Fruit fly (Drosophila melanogaster) whole organism, embryonic: ENCODE results near the gene CG15728.

Source experiments
- Abd-B ChIP-seq: fragments of 200-800 bp; sonication (Bioruptor generic); optimal IDR thresholded peaks from 2 replicates; lab custom pipeline; 2018; ENCODE audit warnings: missing biosample characterization, mild to moderate bottlenecking, missing genetic modification characterization, moderate library complexity
- Adf1 ChIP-seq: fragments of 200-800 bp; sonication (Bioruptor generic); IDR thresholded peaks from 2 replicates; pipeline ENCODE4 v1.3.6; 2022; ENCODE audit warnings: missing biosample characterization, missing genetic modification characterization
- Bdp1 ChIP-seq: fragments of 200-800 bp; sonication (Bioruptor generic); optimal IDR thresholded peaks from 3 replicates; lab custom pipeline; 2016; ENCODE audit warnings: missing biosample characterization, missing genetic modification characterization
- BtbVII ChIP-seq: fragments of 200-800 bp; sonication (Bioruptor generic); optimal IDR thresholded peaks from 3 replicates; lab custom pipeline; 2017; ENCODE audit warnings: missing biosample characterization, mild to moderate bottlenecking, missing genetic modification characterization
- CG10209 ChIP-seq: fragments of 200-800 bp; sonication (Bioruptor generic); optimal IDR thresholded peaks from 3 replicates; lab custom pipeline; 2017; ENCODE audit warnings: missing biosample characterization, mild to moderate bottlenecking, missing genetic modification characterization, missing genetic modification reagents
- CG10274 ChIP-seq: fragments of 200-800 bp; sonication (Bioruptor generic); optimal IDR thresholded peaks from 3 replicates; lab custom pipeline; 2017; ENCODE audit warnings: missing biosample characterization, mild to moderate bottlenecking, missing genetic modification characterization
- CG10979 ChIP-seq: fragments of 200-800 bp; sonication (Bioruptor generic); optimal IDR thresholded peaks from 2 replicates; lab custom pipeline; 2018; ENCODE audit warnings: missing biosample characterization, mild to moderate bottlenecking, missing genetic modification characterization, moderate library complexity
- CG11085 ChIP-seq: fragments of 200-800 bp; sonication (Bioruptor generic); IDR thresholded peaks from 2 replicates; pipeline ENCODE4 v1.3.6; 2022; ENCODE audit warnings: missing biosample characterization, missing genetic modification characterization
- CG1529 ChIP-seq: fragments of 200-800 bp; sonication (Bioruptor generic); optimal IDR thresholded peaks from 3 replicates; lab custom pipeline; 2018; ENCODE audit warnings: missing biosample characterization, missing genetic modification characterization
- CG15696 ChIP-seq: fragments of 200-800 bp; sonication (Bioruptor generic); optimal IDR thresholded peaks from 2 replicates; lab custom pipeline; 2019; ENCODE audit warnings: missing biosample characterization, mild to moderate bottlenecking, missing genetic modification characterization, moderate library complexity
- CG1603 ChIP-seq: fragments of 200-800 bp; sonication (Bioruptor generic); optimal IDR thresholded peaks from 2 replicates; lab custom pipeline; 2019; ENCODE audit warnings: missing biosample characterization, mild to moderate bottlenecking, missing genetic modification characterization, moderate library complexity
- CG17361 ChIP-seq: fragments of 200-800 bp; sonication (Bioruptor generic); IDR thresholded peaks from 3 replicates; pipeline ENCODE4 v1.3.6; 2022; ENCODE audit warnings: missing biosample characterization, missing genetic modification characterization
- CG2116 ChIP-seq: fragments of 200-800 bp; sonication (Bioruptor generic); optimal IDR thresholded peaks from 3 replicates; lab custom pipeline; 2018; ENCODE audit warnings: missing biosample characterization, mild to moderate bottlenecking, missing genetic modification characterization
- CG30431 ChIP-seq: fragments of 200-800 bp; sonication (Bioruptor generic); optimal IDR thresholded peaks from 2 replicates; lab custom pipeline; 2017; ENCODE audit warnings: missing biosample characterization, missing genetic modification characterization
- CG31388 ChIP-seq: fragments of 200-800 bp; sonication (Bioruptor generic); optimal IDR thresholded peaks from 2 replicates; lab custom pipeline; 2016; ENCODE audit warnings: missing biosample characterization, missing genetic modification characterization
- CG3163 ChIP-seq: fragments of 200-800 bp; sonication (Bioruptor generic); optimal IDR thresholded peaks from 3 replicates; lab custom pipeline; 2016; ENCODE audit warnings: missing biosample characterization, missing genetic modification characterization
- CG3407 ChIP-seq: fragments of 200-800 bp; sonication (Bioruptor generic); optimal IDR thresholded peaks from 2 replicates; lab custom pipeline; 2018; ENCODE audit warnings: missing biosample characterization, mild to moderate bottlenecking, missing genetic modification characterization
- CG3995 ChIP-seq: fragments of 200-800 bp; sonication (Bioruptor generic); optimal IDR thresholded peaks from 3 replicates; lab custom pipeline; 2016; ENCODE audit warnings: missing biosample characterization, missing genetic modification characterization
- CG4360 ChIP-seq: fragments of 200-800 bp; sonication (Bioruptor generic); IDR thresholded peaks from 2 replicates; pipeline ENCODE4 v1.3.6; 2022; ENCODE audit warnings: missing biosample characterization, missing genetic modification characterization
- CG5180 ChIP-seq: fragments of 200-800 bp; sonication (Bioruptor generic); optimal IDR thresholded peaks from 3 replicates; lab custom pipeline; 2017; ENCODE audit warnings: missing biosample characterization, missing genetic modification characterization, mild to moderate bottlenecking, moderate library complexity, missing genetic modification reagents
- CG6654 ChIP-seq: fragments of 200-800 bp; sonication (Bioruptor generic); optimal IDR thresholded peaks from 2 replicates; lab custom pipeline; 2017; ENCODE audit warnings: missing biosample characterization, mild to moderate bottlenecking, missing genetic modification characterization
- CG7556 ChIP-seq: fragments of 200-800 bp; sonication (Bioruptor generic); optimal IDR thresholded peaks from 2 replicates; lab custom pipeline; 2017; ENCODE audit warnings: missing biosample characterization, mild to moderate bottlenecking, missing genetic modification characterization
- CG7839 ChIP-seq: fragments of 200-800 bp; sonication (Bioruptor generic); optimal IDR thresholded peaks from 3 replicates; lab custom pipeline; 2018; ENCODE audit warnings: missing biosample characterization, mild to moderate bottlenecking, missing genetic modification characterization, moderate library complexity
- CG8089 ChIP-seq: fragments of 200-800 bp; sonication (Bioruptor generic); optimal IDR thresholded peaks from 3 replicates; lab custom pipeline; 2016; ENCODE audit warnings: missing biosample characterization, missing genetic modification characterization
- CG8290 ChIP-seq, 3 experiments: fragments of 200-800 bp; sonication (Bioruptor generic); optimal IDR thresholded peaks; 2 replicates each; lab custom pipeline; 2016 to 2019; ENCODE audit warnings: missing biosample characterization in 3 of 3, missing genetic modification characterization in 3 of 3, mild to moderate bottlenecking in 2 of 3, moderate library complexity in 1 of 3
- CG8388 ChIP-seq: fragments of 200-800 bp; sonication (Bioruptor generic); optimal IDR thresholded peaks from 2 replicates; lab custom pipeline; 2019; ENCODE audit warnings: missing biosample characterization, mild to moderate bottlenecking, missing genetic modification characterization, moderate library complexity
- CG8944 ChIP-seq: fragments of 200-800 bp; sonication (Bioruptor generic); optimal IDR thresholded peaks from 3 replicates; lab custom pipeline; 2016; ENCODE audit warnings: missing biosample characterization, missing genetic modification characterization
- Dfd ChIP-seq, 2 experiments: fragments of >200 bp; optimal IDR thresholded peaks; 2 replicates each; lab custom pipeline; 2017; ENCODE audit warnings: missing biosample characterization in 2 of 2, missing genetic modification characterization in 2 of 2
- Eip74EF ChIP-seq, 2 experiments: fragments of 200-800 bp in 1 of 2; fragments of >200 bp in 1 of 2; sonication (Bioruptor generic) in 1 of 2; optimal IDR thresholded peaks; 2 replicates each; lab custom pipeline; 2017 to 2019; ENCODE audit warnings: missing biosample characterization in 2 of 2, missing genetic modification characterization in 2 of 2, mild to moderate bottlenecking in 1 of 2, moderate library complexity in 1 of 2
- HmgZ ChIP-seq: fragments of 200-800 bp; sonication (Bioruptor generic); optimal IDR thresholded peaks from 2 replicates; lab custom pipeline; 2018; ENCODE audit warnings: missing biosample characterization, mild to moderate bottlenecking, missing genetic modification characterization
- Mes4 ChIP-seq: fragments of 200-800 bp; sonication (Bioruptor generic); optimal IDR thresholded peaks from 2 replicates; lab custom pipeline; 2016; ENCODE audit warnings: missing biosample characterization, missing genetic modification characterization
- Mrtf ChIP-seq: fragments of 200-800 bp; sonication (Bioruptor generic); IDR thresholded peaks from 3 replicates; pipeline ENCODE4 v1.3.6; 2022; ENCODE audit warnings: missing biosample characterization, missing genetic modification characterization
- NC2β ChIP-seq: fragments of 200-800 bp; sonication (Bioruptor generic); optimal IDR thresholded peaks from 2 replicates; lab custom pipeline; 2016; ENCODE audit warnings: missing biosample characterization, missing genetic modification characterization
- Pdp1 ChIP-seq, 2 experiments: fragments of 200-800 bp; sonication (Bioruptor generic); optimal IDR thresholded peaks; 3 replicates each; lab custom pipeline; 2016; ENCODE audit warnings: missing biosample characterization in 2 of 2, missing genetic modification characterization in 2 of 2, mild to moderate bottlenecking in 1 of 2, moderate library complexity in 1 of 2
- Rfx ChIP-seq: fragments of 200-800 bp; sonication (Bioruptor generic); IDR thresholded peaks from 2 replicates; pipeline ENCODE4 v1.3.6; 2022; ENCODE audit warnings: missing biosample characterization, missing genetic modification characterization
- Six4 ChIP-seq: fragments of 200-800 bp; sonication (Bioruptor generic); optimal IDR thresholded peaks from 2 replicates; lab custom pipeline; 2016; ENCODE audit warnings: missing biosample characterization, missing genetic modification characterization
- Ssrp ChIP-seq: fragments of 200-800 bp; sonication (Bioruptor generic); optimal IDR thresholded peaks from 2 replicates; lab custom pipeline; 2018; ENCODE audit warnings: missing biosample characterization, mild to moderate bottlenecking, missing genetic modification characterization, moderate library complexity
- Xbp1 ChIP-seq: fragments of 200-800 bp; sonication (Bioruptor generic); optimal IDR thresholded peaks from 3 replicates; lab custom pipeline; 2016; ENCODE audit warnings: missing biosample characterization, mild to moderate bottlenecking, missing genetic modification characterization
- az2 ChIP-seq: fragments of 200-800 bp; sonication (Bioruptor generic); optimal IDR thresholded peaks from 3 replicates; lab custom pipeline; 2016; ENCODE audit warnings: missing biosample characterization, missing genetic modification characterization
- bigmax ChIP-seq: fragments of 200-800 bp; sonication (Bioruptor generic); optimal IDR thresholded peaks from 2 replicates; lab custom pipeline; 2018; ENCODE audit warnings: missing biosample characterization, mild to moderate bottlenecking, missing genetic modification characterization
- esg ChIP-seq: fragments of 200-800 bp; sonication (Bioruptor generic); conservative IDR thresholded peaks from 2 replicates; pipeline ENCODE4 v1.3.6; 2022; ENCODE audit warnings: missing biosample characterization, missing genetic modification characterization
- fd96Cb ChIP-seq: fragments of 200-800 bp; sonication (Bioruptor generic); optimal IDR thresholded peaks from 2 replicates; lab custom pipeline; 2018; ENCODE audit warnings: missing biosample characterization, mild to moderate bottlenecking, missing genetic modification characterization, moderate library complexity
- inv ChIP-seq: fragments of 200-800 bp; sonication (Bioruptor generic); IDR thresholded peaks from 2 replicates; pipeline ENCODE4 v1.3.6; 2022; ENCODE audit warnings: missing biosample characterization, missing genetic modification characterization; ENCODE audit not compliant: partially characterized antibody
- jumu ChIP-seq: fragments of 200-800 bp; sonication (Bioruptor generic); optimal IDR thresholded peaks from 3 replicates; lab custom pipeline; 2016; ENCODE audit warnings: missing biosample characterization, missing genetic modification characterization
- kay ChIP-seq: fragments of 200-800 bp; sonication (Bioruptor generic); optimal IDR thresholded peaks from 2 replicates; lab custom pipeline; 2016; ENCODE audit warnings: missing biosample characterization, missing genetic modification characterization
- pfk ChIP-seq: fragments of 200-800 bp; sonication (Bioruptor generic); optimal IDR thresholded peaks from 2 replicates; lab custom pipeline; 2018; ENCODE audit warnings: missing biosample characterization, mild to moderate bottlenecking, missing genetic modification characterization, moderate library complexity
- repo ChIP-seq: fragments of 200-800 bp; sonication (Bioruptor generic); optimal IDR thresholded peaks from 2 replicates; lab custom pipeline; 2016; ENCODE audit warnings: missing biosample characterization, missing genetic modification characterization

Gene CG15728

dm6 chrX:12591223-12592120 is 32.6 kb upstream of the CG15728 start (continued):
- TF ChIP-seq Ssrp (tag; lab: Kevin White, UChicago) (peak; percentile 36), CG4360 (GFP tag; lab: Robert Waterston, UW) (peak; percentile 60), CG8388 (GFP tag; lab: Kevin White, UChicago) (peak; percentile 39), CG7556 (GFP tag; lab: Kevin White, UChicago) (peak; percentile 69), CG8944 (GFP tag; lab: Kevin White, UChicago) (peak; percentile 40), CG8089 (GFP tag; lab: Kevin White, UChicago) (peak; percentile 11), Abd-B (GFP tag; lab: Kevin White, UChicago) (no peak), CG5180 (peak; percentile 56), Eip74EF (GFP tag; optimal IDR thresholded peaks at IDR 0.05; lab: Kevin White, UChicago) (peak in 1 of 2 experiments; percentile 45), Rfx (GFP tag; lab: Robert Waterston, UW) (0 out of 2 replicates have a peak, but pooled peaks have one; percentile 9), jumu (GFP tag; lab: Kevin White, UChicago) (peak; percentile 35), Xbp1 (peak; percentile 39), CG17361 (peak; percentile 51; the same call in 1 of the 3 replicates), CG30431 (GFP tag; lab: Kevin White, UChicago) (peak; percentile 25), Adf1 (peak; percentile 79), az2 (GFP tag; lab: Kevin White, UChicago) (peak; percentile 35), CG3995 (GFP tag; lab: Kevin White, UChicago) (no peak), Pdp1 (GFP tag; optimal IDR thresholded peaks at IDR 0.05; lab: Kevin White, UChicago) (peak in 1 of 2 experiments; percentile 56), CG10209 (GFP tag; lab: Kevin White, UChicago) (peak; percentile 30), esg (no peak), CG15696 (peak; percentile 35), pfk (GFP tag; lab: Kevin White, UChicago) (no peak), bigmax (GFP tag; lab: Kevin White, UChicago) (no peak), CG3407 (GFP tag; lab: Kevin White, UChicago) (peak; percentile 27), CG10274 (GFP tag; lab: Kevin White, UChicago) (peak; percentile 44), CG2116 (GFP tag; lab: Kevin White, UChicago) (no peak), BtbVII (GFP tag; lab: Kevin White, UChicago) (peak; percentile 16), Six4 (GFP tag; lab: Kevin White, UChicago) (peak; percentile 67), CG3163 (GFP tag; lab: Kevin White, UChicago) (peak; percentile 40), CG31388 (GFP tag; lab: Kevin White, UChicago) (no peak), kay (GFP tag; lab: Kevin White, UChicago) (peak; percentile 77), CG1603 (tag; lab: Kevin White, UChicago) (peak; percentile 46), CG10979 (tag; lab: Kevin White, UChicago) (peak; percentile 66), Mrtf (GFP tag; lab: Robert Waterston, UW) (no peak), Dfd (GFP tag; optimal IDR thresholded peaks at IDR 0.05; lab: Kevin White, UChicago) (no peak), inv (GFP tag; lab: Robert Waterston, UW) (0 out of 2 replicates have a peak, but pooled peaks have one; percentile 21), fd96Cb (peak; percentile 52), CG8290 (GFP tag; optimal IDR thresholded peaks at IDR 0.05; lab: Kevin White, UChicago) (peak; percentile 10), CG8290 (tag; optimal IDR thresholded peaks at IDR 0.05; lab: Kevin White, UChicago) (peak in 1 of 2 experiments; percentile 37), repo (peak; percentile 23), Bdp1 (GFP tag; lab: Kevin White, UChicago) (peak; percentile 46), Mes4 (GFP tag; lab: Kevin White, UChicago) (peak; percentile 45), CG1529 (peak; percentile 53), CG11085 (peak; percentile 17; the same call in 1 of the 2 replicates), CG7839 (tag; lab: Kevin White, UChicago) (peak; percentile 50), HmgZ (no peak), CG6654 (GFP tag; lab: Kevin White, UChicago) (peak; percentile 32), NC2β (GFP tag; lab: Kevin White, UChicago) (peak; percentile 23)
